Fruit fly (Drosophila melanogaster): Measurements from ENCODE around the gene Cyp4d2.

Cyp4d2 gene

DNA sequence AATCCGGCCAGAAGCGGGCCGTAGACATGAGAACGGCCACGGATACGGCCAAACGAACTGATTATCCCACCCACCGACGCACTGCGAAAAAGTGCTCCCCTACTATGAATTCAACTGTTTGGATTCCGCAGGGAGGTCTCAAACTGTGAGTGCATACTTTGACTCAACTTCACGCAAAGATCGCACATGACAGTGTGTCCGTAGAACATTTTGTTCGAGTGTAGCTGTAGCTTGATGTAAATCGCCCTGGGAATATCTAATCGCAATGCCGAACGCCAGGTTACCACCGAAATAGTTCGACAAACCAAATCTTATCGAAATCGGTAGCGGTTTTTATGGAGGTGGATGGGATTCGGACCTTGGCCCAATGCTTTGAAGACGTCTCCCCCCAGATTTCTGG is 14.8 kb upstream of the Cyp4d2 start (continued):
- TF ChIP-seq CG15269 (tag; optimal IDR thresholded peaks at IDR 0.05) (peak; percentile 46), sd (tag; optimal IDR thresholded peaks at IDR 0.05) (peak; percentile 37), prd (optimal IDR thresholded peaks at IDR 0.05) (no peak), prd (GFP tag; IDR thresholded peaks at IDR 0.05) (0 out of 3 replicates have a peak, but pooled peaks have one; percentile 7), Ada2b (GFP tag; IDR thresholded peaks at IDR 0.05) (0 out of 2 replicates have a peak, but pooled peaks have one; percentile 10), nerfin-2 (GFP tag; IDR thresholded peaks at IDR 0.05; ENCODE audit: partially characterized antibody) (no peak), CG18599 (GFP tag; optimal IDR thresholded peaks at IDR 0.05) (peak; percentile 72), HLH4C (GFP tag; IDR thresholded peaks at IDR 0.05; ENCODE audit: partially characterized antibody) (no peak), CG15514 (GFP tag; optimal IDR thresholded peaks at IDR 0.05) (peak; percentile 30), CG2678 (tag; optimal IDR thresholded peaks at IDR 0.05) (peak; percentile 39), Fer3 (tag; optimal IDR thresholded peaks at IDR 0.05) (peak; percentile 23), CG10543 (GFP tag; optimal IDR thresholded peaks at IDR 0.05) (peak; percentile 48), Meics (GFP tag; optimal IDR thresholded peaks at IDR 0.05) (peak; percentile 39), cwo (GFP tag; optimal IDR thresholded peaks at IDR 0.05) (peak; percentile 55), bowl (GFP tag; IDR thresholded peaks at IDR 0.05) (no peak), CG6813 (GFP tag; optimal IDR thresholded peaks at IDR 0.05) (peak; percentile 9), CG32532 (GFP tag; IDR thresholded peaks at IDR 0.05) (peak; percentile 37; the same call in 1 of the 2 replicates), slbo (GFP tag; IDR thresholded peaks at IDR 0.05) (peak; percentile 52; the same call in 1 of the 2 replicates), Hand (GFP tag; optimal IDR thresholded peaks at IDR 0.05) (peak; percentile 30), ro (GFP tag; IDR thresholded peaks at IDR 0.05) (no peak), wor (GFP tag; IDR thresholded peaks at IDR 0.05) (no peak), exex (tag; optimal IDR thresholded peaks at IDR 0.05) (peak; percentile 70), CG13424 (tag; optimal IDR thresholded peaks at IDR 0.05) (peak; percentile 20), Dek (tag; optimal IDR thresholded peaks at IDR 0.05) (no peak), Deaf1 (tag; optimal IDR thresholded peaks at IDR 0.05) (peak; percentile 58), CG34376 (GFP tag; optimal IDR thresholded peaks at IDR 0.05) (peak; percentile 63), CG14014 (GFP tag; IDR thresholded peaks at IDR 0.05) (peak; percentile 30; the same call in 1 of the 2 replicates), Bdp1 (GFP tag; optimal IDR thresholded peaks at IDR 0.05) (no peak), CG7839 (tag; optimal IDR thresholded peaks at IDR 0.05) (peak; percentile 18), CG11398 (GFP tag; optimal IDR thresholded peaks at IDR 0.05) (no peak), lmd (GFP tag; IDR thresholded peaks at IDR 0.05) (peak; percentile 27; the same call in 1 of the 2 replicates)

DNA sequence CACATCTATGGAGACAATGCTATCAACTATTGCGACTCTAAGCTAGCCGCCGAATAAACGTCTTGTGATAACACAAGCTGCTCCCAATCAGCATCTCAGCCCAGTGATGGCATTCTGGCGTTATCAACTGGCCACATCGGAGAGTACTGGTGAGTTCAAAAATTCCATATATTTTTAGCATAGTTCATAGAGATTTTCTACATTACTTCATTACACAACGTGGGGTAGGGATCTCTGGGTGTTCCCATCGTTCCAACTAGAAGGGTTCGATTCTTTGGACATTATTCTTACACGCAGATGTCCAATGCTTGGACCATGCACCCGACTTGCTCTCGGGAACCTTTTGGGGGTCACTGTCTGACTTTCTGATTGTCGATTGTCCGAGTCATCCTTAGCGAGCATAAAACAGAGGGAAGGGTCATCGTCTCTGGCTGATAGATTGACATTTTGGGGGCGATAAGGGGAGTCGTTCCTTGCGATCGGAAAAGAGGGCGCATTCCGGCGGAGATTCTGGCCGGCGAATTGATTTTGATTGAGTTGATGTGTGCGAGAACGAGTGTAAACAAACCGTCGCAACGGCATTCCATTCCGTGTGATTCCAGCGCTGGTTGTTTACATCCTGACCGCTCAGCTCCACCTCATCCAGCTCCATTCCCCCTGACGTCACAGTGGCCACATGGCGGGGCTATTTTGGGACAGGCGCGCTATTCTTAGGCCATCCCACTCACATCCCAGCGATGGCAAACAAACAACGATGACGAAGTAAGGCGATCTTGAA is 13.5 kb upstream of the Cyp4d2 start, which contains the start of the genes Cyp4d1 and CG3630:
TSS of gene Cyp4d1 (minus strand) at position 51 of the 778 bp plus-strand sequence.
TSS of gene CG3630 (plus strand) at position 67 of the 778 bp plus-strand sequence.
- TF ChIP-seq Hr78 (GFP tag; optimal IDR thresholded peaks at IDR 0.05): peak in 1 of 2 experiments; percentile 14
- 0 out of 3 replicates have a peak, but pooled peaks have one; percentile 11 for TF ChIP-seq sr (GFP tag; IDR thresholded peaks at IDR 0.05)
- TF ChIP-seq Pdp1 (GFP tag; optimal IDR thresholded peaks at IDR 0.05): peak in 1 of 2 experiments; percentile 56
- TF ChIP-seq CG34376 (GFP tag; optimal IDR thresholded peaks at IDR 0.05): peak; percentile 12
- no peak for TF ChIP-seq hbn (GFP tag; IDR thresholded peaks at IDR 0.05; ENCODE audit: partially characterized antibody)
- TF ChIP-seq sd (tag; optimal IDR thresholded peaks at IDR 0.05): peak; percentile 77
- 0 out of 4 replicates have a peak, but pooled peaks have one; percentile 11 for TF ChIP-seq chinmo (GFP tag; IDR thresholded peaks at IDR 0.05; ENCODE audit: partially characterized antibody)
- no peak for TF ChIP-seq Scr (GFP tag; IDR thresholded peaks at IDR 0.05; ENCODE audit: partially characterized antibody)
- TF ChIP-seq CG12769 (tag; optimal IDR thresholded peaks at IDR 0.05): peak; percentile 86

Data from whole organism, embryonic.